Worm (Caenorhabditis elegans): ENCODE data around the gene ttr-22.

DNA sequence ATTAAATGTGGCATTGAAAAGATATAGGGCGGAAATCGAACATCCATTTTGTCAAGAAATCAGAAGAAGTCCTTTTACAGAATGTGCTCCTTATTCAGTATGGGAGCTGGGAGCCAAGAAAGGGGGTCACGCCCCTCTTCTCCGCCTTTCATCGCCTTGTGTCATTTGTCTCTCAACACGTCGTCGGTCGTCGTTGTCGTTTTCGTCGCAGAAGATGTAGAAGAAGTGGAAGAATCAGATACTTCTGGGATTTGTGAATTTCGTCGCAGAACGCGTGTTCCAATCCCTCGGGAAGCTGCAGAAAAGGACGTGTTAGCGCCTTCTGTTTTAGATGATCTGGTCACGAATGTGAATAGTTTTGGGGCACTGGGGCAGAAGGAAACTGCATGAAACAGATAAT, 35.7 kb downstream of the ttr-22 start, which contains the start of gene bnc-1:
- TF ChIP-seq him-1 (tag; optimal IDR thresholded peaks at IDR 0.05) (no peak), W03F9.2 (tag; optimal IDR thresholded peaks at IDR 0.05) (no peak)
